Worm (Caenorhabditis elegans) whole organism, young adult: ENCODE results near the gene spex-3.

Experiments
- B0035.1 ChIP-seq: sonication (generic microtip); optimal IDR thresholded peaks from 2 replicates; lab custom pipeline; 2016; ENCODE audit warnings: missing genetic modification characterization, mild to moderate bottlenecking, missing compliant biosample characterization, missing genotype, missing genetic modification reagents
- F23B12.7 ChIP-seq: sonication (generic microtip); optimal IDR thresholded peaks from 2 replicates; lab custom pipeline; 2017; ENCODE audit warnings: missing genetic modification characterization, mild to moderate bottlenecking, missing compliant biosample characterization, antibody characterized with exemption, moderate library complexity; ENCODE audit not compliant: insufficient read depth
- F33H1.4 ChIP-seq: fragments of 200-800 bp; sonication (Bioruptor generic); IDR thresholded peaks from 2 replicates; pipeline ENCODE4 v1.3.6; 2022; ENCODE audit warnings: missing genetic modification reagents, missing genetic modification characterization, missing compliant biosample characterization
- F49E8.2 ChIP-seq: sonication (generic microtip); optimal IDR thresholded peaks from 3 replicates; lab custom pipeline; 2017; ENCODE audit warnings: missing genetic modification characterization, mild to moderate bottlenecking, missing compliant biosample characterization, antibody characterized with exemption, moderate library complexity; ENCODE audit not compliant: insufficient read depth
- K11D2.4 ChIP-seq: fragments of 200-800 bp; sonication (Bioruptor generic); IDR thresholded peaks from 2 replicates; pipeline ENCODE4 v1.3.6; 2022; ENCODE audit warnings: missing genetic modification reagents, missing genetic modification characterization, missing compliant biosample characterization
- K12H6.12 ChIP-seq: fragments of 200-800 bp; sonication (Bioruptor generic); optimal IDR thresholded peaks from 2 replicates; lab custom pipeline; 2018; ENCODE audit warnings: mild to moderate bottlenecking, missing genetic modification characterization, missing compliant biosample characterization
- T26A5.8 ChIP-seq: sonication (generic microtip); optimal IDR thresholded peaks from 2 replicates; lab custom pipeline; 2016; ENCODE audit warnings: missing genetic modification characterization, missing compliant biosample characterization
- Y53F4B.3 ChIP-seq: fragments of 200-800 bp; sonication (Bioruptor generic); IDR thresholded peaks from 2 replicates; pipeline ENCODE4 v1.3.6; 2022; ENCODE audit warnings: missing genetic modification reagents, missing genetic modification characterization, missing compliant biosample characterization
- atf-7 ChIP-seq: sonication (generic microtip); optimal IDR thresholded peaks from 2 replicates; lab custom pipeline; 2017; ENCODE audit warnings: mild to moderate bottlenecking, missing genetic modification characterization, missing compliant biosample characterization
- attf-6 ChIP-seq: fragments of 200-800 bp; sonication (Bioruptor generic); IDR thresholded peaks from 2 replicates; pipeline ENCODE4 v1.3.6; 2022; ENCODE audit warnings: missing genetic modification reagents, missing genetic modification characterization, missing compliant biosample characterization
- cebp-1 ChIP-seq, 2 experiments: fragments of 200-800 bp in 1 of 2; sonication (Bioruptor generic) in 1 of 2; sonication (generic microtip) in 1 of 2; IDR thresholded peaks in 1 of 2; optimal IDR thresholded peaks in 1 of 2; 2 replicates each; pipeline versions ENCODE4 v1.3.6 to Lab custom; 2017 to 2022; ENCODE audit warnings: missing compliant biosample characterization in 2 of 2, missing genetic modification characterization in 2 of 2, mild to moderate bottlenecking in 1 of 2, missing genetic modification reagents in 1 of 2, moderate library complexity in 1 of 2
- ceh-40 ChIP-seq: fragments of 200-800 bp; sonication (Bioruptor generic); IDR thresholded peaks from 2 replicates; pipeline ENCODE4 v1.3.6; 2022; ENCODE audit warnings: missing genetic modification characterization, missing compliant biosample characterization
- ceh-58 ChIP-seq: fragments of 200-800 bp; sonication (Bioruptor generic); IDR thresholded peaks from 2 replicates; pipeline ENCODE4 v1.3.6; 2022; ENCODE audit warnings: missing genetic modification characterization, missing compliant biosample characterization
- chd-7 ChIP-seq: sonication (generic microtip); optimal IDR thresholded peaks from 2 replicates; lab custom pipeline; 2016; ENCODE audit warnings: mild to moderate bottlenecking, missing genetic modification characterization, moderate library complexity, missing compliant biosample characterization
- dpl-1 ChIP-seq: fragments of 150-350 bp; optimal IDR thresholded peaks from 2 replicates; lab custom pipeline; 2014; ENCODE audit warnings: missing biosample characterization, missing genetic modification reagents, missing genetic modification characterization
- fkh-3 ChIP-seq: sonication (generic microtip); optimal IDR thresholded peaks from 2 replicates; lab custom pipeline; 2016; ENCODE audit warnings: mild to moderate bottlenecking, missing genetic modification characterization, missing compliant biosample characterization
- hlh-12 ChIP-seq: sonication (generic microtip); optimal IDR thresholded peaks from 2 replicates; lab custom pipeline; 2016; ENCODE audit warnings: missing genetic modification characterization, missing compliant biosample characterization
- hmg-1.2 ChIP-seq: fragments of 200-800 bp; sonication (Bioruptor generic); IDR thresholded peaks from 2 replicates; pipeline ENCODE4 v1.3.6; 2022; ENCODE audit warnings: missing genetic modification reagents, missing genetic modification characterization, missing compliant biosample characterization
- hrde-1 ChIP-seq: sonication (generic microtip); optimal IDR thresholded peaks from 2 replicates; lab custom pipeline; 2016; ENCODE audit warnings: missing genetic modification characterization, mild to moderate bottlenecking, missing compliant biosample characterization, moderate library complexity, missing genotype, missing genetic modification reagents, borderline replicate concordance
- madf-10 ChIP-seq: sonication (generic microtip); optimal IDR thresholded peaks from 2 replicates; lab custom pipeline; 2016; ENCODE audit warnings: mild to moderate bottlenecking, missing genetic modification characterization, missing compliant biosample characterization
- mcd-1 ChIP-seq: fragments of 200-800 bp; sonication (Bioruptor generic); IDR thresholded peaks from 2 replicates; pipeline ENCODE4 v1.3.6; 2022; ENCODE audit warnings: missing genetic modification reagents, missing genetic modification characterization, missing compliant biosample characterization
- mel-28 ChIP-seq: sonication (generic microtip); optimal IDR thresholded peaks from 2 replicates; lab custom pipeline; 2016; ENCODE audit warnings: borderline replicate concordance, mild to moderate bottlenecking, missing genetic modification characterization, missing compliant biosample characterization
- mxl-1 ChIP-seq: sonication (generic microtip); optimal IDR thresholded peaks from 2 replicates; lab custom pipeline; 2016; ENCODE audit warnings: missing genetic modification characterization, missing compliant biosample characterization
- nfya-1 ChIP-seq: sonication (generic microtip); optimal IDR thresholded peaks from 2 replicates; lab custom pipeline; 2017; ENCODE audit warnings: antibody characterized with exemption, missing compliant biosample characterization, missing genetic modification characterization, borderline replicate concordance; ENCODE audit not compliant: insufficient read depth
- rpc-1 ChIP-seq, 2 experiments: fragments of 150-350 bp in 1 of 2; sonication (generic microtip) in 1 of 2; optimal IDR thresholded peaks; 2 replicates each; lab custom pipeline; 2014 to 2018; ENCODE audit warnings: missing biosample characterization in 1 of 2, missing genetic modification characterization in 1 of 2, missing genetic modification reagents in 1 of 2, missing genotype in 1 of 2
- snpc-1.1 ChIP-seq: sonication (generic microtip); optimal IDR thresholded peaks from 2 replicates; lab custom pipeline; 2017; ENCODE audit warnings: missing genetic modification characterization, mild to moderate bottlenecking, missing compliant biosample characterization, antibody characterized with exemption, moderate library complexity, missing genotype, missing genetic modification reagents; ENCODE audit not compliant: insufficient read depth
- snpc-1.3 ChIP-seq: sonication (generic microtip); optimal IDR thresholded peaks from 2 replicates; lab custom pipeline; 2017; ENCODE audit warnings: missing genetic modification characterization, mild to moderate bottlenecking, missing compliant biosample characterization, antibody characterized with exemption, moderate library complexity, missing genotype, missing genetic modification reagents; ENCODE audit not compliant: insufficient read depth
- sptf-2 ChIP-seq: fragments of 200-800 bp; sonication (Bioruptor generic); optimal IDR thresholded peaks from 2 replicates; lab custom pipeline; 2018; ENCODE audit warnings: mild to moderate bottlenecking, missing genetic modification characterization, missing compliant biosample characterization
- xnd-1 ChIP-seq: sonication (generic microtip); optimal IDR thresholded peaks from 2 replicates; lab custom pipeline; 2016; ENCODE audit warnings: missing genotype, missing genetic modification reagents, missing genetic modification characterization, missing compliant biosample characterization
- ztf-6 ChIP-seq: fragments of 200-800 bp; sonication (Bioruptor generic); IDR thresholded peaks from 2 replicates; pipeline ENCODE4 v1.3.6; 2022; ENCODE audit warnings: missing genetic modification reagents, missing genetic modification characterization, missing compliant biosample characterization

Gene spex-3

ce11 chrIII:1674760-1675159 lies 27.5 kb downstream of the spex-3 start:
- TF ChIP-seq cebp-1 (GFP tag; IDR thresholded peaks at IDR 0.05; lab: Robert Waterston, UW) (no peak; the same call in 1 of the 2 replicates), cebp-1 (tag; optimal IDR thresholded peaks at IDR 0.05; lab: Kevin White, UChicago) (peak; percentile 93), xnd-1 (tag; lab: Kevin White, UChicago) (no peak)
- TF ChIP-seq, all 124 proteins: peak for 1

ce11 chrIII:1673320-1673719 lies 28.9 kb downstream of the spex-3 start:
- TF ChIP-seq K12H6.12 (tag; lab: Kevin White, UChicago) = no peak
- no peak for TF ChIP-seq rpc-1 (optimal IDR thresholded peaks at IDR 0.05; lab: Kevin White, UChicago)
- no peak for TF ChIP-seq rpc-1 (tag; optimal IDR thresholded peaks at IDR 0.05; lab: Kevin White, UChicago)
- TF ChIP-seq ceh-40 (GFP tag; lab: Robert Waterston, UW) = no peak
- peak; percentile 34; the same call in 1 of the 2 replicates for TF ChIP-seq cebp-1 (GFP tag; IDR thresholded peaks at IDR 0.05; lab: Robert Waterston, UW)
- peak; percentile 91 for TF ChIP-seq cebp-1 (tag; optimal IDR thresholded peaks at IDR 0.05; lab: Kevin White, UChicago)
- TF ChIP-seq Y53F4B.3 (GFP tag; lab: Robert Waterston, UW) = no peak
- no peak for TF ChIP-seq madf-10 (tag; lab: Kevin White, UChicago)
- TF ChIP-seq atf-7 (tag; lab: Kevin White, UChicago) = no peak
- TF ChIP-seq nfya-1 (tag; lab: Kevin White, UChicago) = no peak
- no peak for TF ChIP-seq fkh-3
- TF ChIP-seq, all 124 proteins: peak for 1

- TF ChIP-seq F33H1.4 (no peak), attf-6 (GFP tag; lab: Robert Waterston, UW) (no peak), mel-28 (tag; lab: Kevin White, UChicago) (no peak), hrde-1 (no peak), ceh-58 (no peak), hlh-12 (tag; lab: Kevin White, UChicago) (no peak), chd-7 (no peak), snpc-1.1 (tag; lab: Kevin White, UChicago) (no peak), mxl-1 (tag; lab: Kevin White, UChicago) (no peak), ztf-6 (no peak), mcd-1 (no peak)
Observed at ce11 chrIII:1668519-1668918, 33.7 kb downstream of the spex-3 start, which contains the start of gene glb-30. Gene glb-30 (minus strand): TSS chrIII:1668619.

- no peak for TF ChIP-seq hmg-1.2 (GFP tag; lab: Robert Waterston, UW)
- TF ChIP-seq sptf-2 (GFP tag; lab: Kevin White, UChicago) = no peak
- TF ChIP-seq K11D2.4 (GFP tag; lab: Robert Waterston, UW) = no peak
- TF ChIP-seq F49E8.2 = no peak
- no peak for TF ChIP-seq madf-10 (tag; lab: Kevin White, UChicago)
- TF ChIP-seq snpc-1.3 = no peak
- TF ChIP-seq T26A5.8 (tag; lab: Kevin White, UChicago) = no peak
Observed at ce11 chrIII:1666893-1667292, 35.3 kb downstream of the spex-3 start.

- TF ChIP-seq F23B12.7 (tag; lab: Kevin White, UChicago) = no peak
- no peak for TF ChIP-seq T26A5.8 (tag; lab: Kevin White, UChicago)
- no peak for TF ChIP-seq B0035.1
- no peak for TF ChIP-seq dpl-1 (GFP tag; lab: Kevin White, UChicago)
- TF ChIP-seq, all 124 proteins: peak for 0
Observed at ce11 chrIII:1665799-1666308, 36.4 kb downstream of the spex-3 start, which contains the start of gene Y22D7AR.3. Gene Y22D7AR.3 (minus strand): TSS chrIII:1665849.
